Fruit fly (Drosophila melanogaster) whole organism, embryonic: Measurements from ENCODE around the gene CG15337.
A peak's percentile ranks its signal among the peaks of the same experiment; 100 is the strongest.

Experiments
- Aef1 ChIP-seq: fragments of 200-800 bp; sonication (Bioruptor generic); IDR thresholded peaks from 3 replicates; pipeline ENCODE4 v1.3.6; 2022; ENCODE audit warnings: missing biosample characterization, missing genetic modification characterization
- BEAF-32 ChIP-seq: fragments of 200-800 bp; sonication (Bioruptor generic); optimal IDR thresholded peaks from 3 replicates; lab custom pipeline; 2017; ENCODE audit warnings: missing biosample characterization, missing genetic modification characterization, mild to moderate bottlenecking, moderate library complexity, missing genetic modification reagents
- BtbVII ChIP-seq: fragments of 200-800 bp; sonication (Bioruptor generic); optimal IDR thresholded peaks from 3 replicates; lab custom pipeline; 2017; ENCODE audit warnings: missing biosample characterization, mild to moderate bottlenecking, missing genetic modification characterization
- CG11695 ChIP-seq: fragments of 200-800 bp; sonication (Bioruptor generic); IDR thresholded peaks from 3 replicates; pipeline ENCODE4 v1.3.6; 2022; ENCODE audit warnings: missing biosample characterization, missing genetic modification characterization
- CG12299 ChIP-seq: fragments of 200-800 bp; sonication (Bioruptor generic); optimal IDR thresholded peaks from 2 replicates; lab custom pipeline; 2018; ENCODE audit warnings: missing biosample characterization, mild to moderate bottlenecking, missing genetic modification characterization
- CG13287 ChIP-seq: fragments of 200-800 bp; sonication (Bioruptor generic); IDR thresholded peaks from 2 replicates; pipeline ENCODE4 v1.3.6; 2022; ENCODE audit warnings: missing biosample characterization, missing genetic modification characterization; ENCODE audit not compliant: partially characterized antibody
- CG1603 ChIP-seq: fragments of 200-800 bp; sonication (Bioruptor generic); optimal IDR thresholded peaks from 2 replicates; lab custom pipeline; 2019; ENCODE audit warnings: missing biosample characterization, mild to moderate bottlenecking, missing genetic modification characterization, moderate library complexity
- CG16863 ChIP-seq: fragments of 200-800 bp; sonication (Bioruptor generic); optimal IDR thresholded peaks from 3 replicates; lab custom pipeline; 2016; ENCODE audit warnings: missing biosample characterization, missing genetic modification characterization
- CG17385 ChIP-seq: fragments of 200-800 bp; sonication (Bioruptor generic); optimal IDR thresholded peaks from 3 replicates; lab custom pipeline; 2018; ENCODE audit warnings: missing biosample characterization, mild to moderate bottlenecking, missing genetic modification characterization
- CG17829 ChIP-seq: fragments of 200-800 bp; optimal IDR thresholded peaks from 2 replicates; lab custom pipeline; 2019; ENCODE audit warnings: missing biosample characterization, mild to moderate bottlenecking, missing genetic modification characterization, moderate library complexity
- CG18764 ChIP-seq: fragments of 200-800 bp; sonication (Bioruptor generic); optimal IDR thresholded peaks from 3 replicates; lab custom pipeline; 2016; ENCODE audit warnings: missing biosample characterization, missing genetic modification characterization
- CG34224 ChIP-seq: fragments of 200-800 bp; sonication (Bioruptor generic); IDR thresholded peaks from 3 replicates; pipeline ENCODE4 v1.3.6; 2022; ENCODE audit warnings: missing biosample characterization, missing genetic modification characterization; ENCODE audit not compliant: partially characterized antibody
- CG34376 ChIP-seq: fragments of 200-800 bp; sonication (Bioruptor generic); optimal IDR thresholded peaks from 2 replicates; lab custom pipeline; 2018; ENCODE audit warnings: missing biosample characterization, mild to moderate bottlenecking, missing genetic modification characterization
- CG3838 ChIP-seq: fragments of 200-800 bp; sonication (Bioruptor generic); optimal IDR thresholded peaks from 3 replicates; lab custom pipeline; 2016; ENCODE audit warnings: missing biosample characterization, missing genetic modification characterization
- CG3847 ChIP-seq: fragments of 200-800 bp; sonication (Bioruptor generic); IDR thresholded peaks from 2 replicates; pipeline ENCODE4 v1.3.6; 2022; ENCODE audit warnings: missing biosample characterization, missing genetic modification characterization
- CG7839 ChIP-seq: fragments of 200-800 bp; sonication (Bioruptor generic); optimal IDR thresholded peaks from 3 replicates; lab custom pipeline; 2018; ENCODE audit warnings: missing biosample characterization, mild to moderate bottlenecking, missing genetic modification characterization, moderate library complexity
- CG8089 ChIP-seq: fragments of 200-800 bp; sonication (Bioruptor generic); optimal IDR thresholded peaks from 3 replicates; lab custom pipeline; 2016; ENCODE audit warnings: missing biosample characterization, missing genetic modification characterization
- CG8290 ChIP-seq, 3 experiments: fragments of 200-800 bp; sonication (Bioruptor generic); optimal IDR thresholded peaks; 2 replicates each; lab custom pipeline; 2016 to 2019; ENCODE audit warnings: missing biosample characterization in 3 of 3, missing genetic modification characterization in 3 of 3, mild to moderate bottlenecking in 2 of 3, moderate library complexity in 1 of 3
- CG8765 ChIP-seq: fragments of 200-800 bp; sonication (Bioruptor generic); IDR thresholded peaks from 2 replicates; pipeline ENCODE4 v1.3.6; 2022; ENCODE audit warnings: missing biosample characterization, missing genetic modification characterization
- D19B ChIP-seq: fragments of 200-800 bp; sonication (Bioruptor generic); optimal IDR thresholded peaks from 2 replicates; lab custom pipeline; 2017; ENCODE audit warnings: missing biosample characterization, mild to moderate bottlenecking, missing genetic modification characterization
- Doc3 ChIP-seq: fragments of 200-800 bp; sonication (Bioruptor generic); IDR thresholded peaks from 3 replicates; pipeline ENCODE4 v1.3.6; 2022; ENCODE audit warnings: missing biosample characterization, missing genetic modification characterization; ENCODE audit not compliant: partially characterized antibody
- Dref ChIP-seq: fragments of 200-800 bp; sonication (Bioruptor generic); IDR thresholded peaks from 2 replicates; pipeline ENCODE4 v1.3.6; 2022; ENCODE audit warnings: missing biosample characterization, missing genetic modification characterization
- Ets97D ChIP-seq: fragments of 200-800 bp; sonication (Bioruptor generic); optimal IDR thresholded peaks from 3 replicates; lab custom pipeline; 2016; ENCODE audit warnings: missing biosample characterization, missing genetic modification characterization
- HLH3B ChIP-seq: fragments of 200-800 bp; sonication (Bioruptor generic); IDR thresholded peaks from 2 replicates; pipeline ENCODE4 v1.3.6; 2022; ENCODE audit warnings: missing biosample characterization, missing genetic modification characterization
- Hmr ChIP-seq: fragments of 200-800 bp; sonication (Bioruptor generic); optimal IDR thresholded peaks from 3 replicates; lab custom pipeline; 2017; ENCODE audit warnings: mild to moderate bottlenecking, missing biosample characterization, missing genetic modification reagents, missing genetic modification characterization
- Hr78 ChIP-seq, 2 experiments: fragments of 200-800 bp in 1 of 2; fragments of >200 bp in 1 of 2; sonication (Bioruptor generic) in 1 of 2; optimal IDR thresholded peaks; 2 replicates each; lab custom pipeline; 2017 to 2019; ENCODE audit warnings: missing biosample characterization in 2 of 2, missing genetic modification characterization in 2 of 2, mild to moderate bottlenecking in 1 of 2, moderate library complexity in 1 of 2
- al ChIP-seq: fragments of 200-800 bp; sonication (Bioruptor generic); IDR thresholded peaks from 2 replicates; pipeline ENCODE4 v1.3.6; 2022; ENCODE audit warnings: missing biosample characterization, missing genetic modification characterization
- amos ChIP-seq: fragments of 200-800 bp; sonication (Bioruptor generic); IDR thresholded peaks from 2 replicates; pipeline ENCODE4 v1.3.6; 2022; ENCODE audit warnings: missing biosample characterization, missing genetic modification characterization; ENCODE audit not compliant: partially characterized antibody
- cas ChIP-seq: fragments of 200-800 bp; sonication (Bioruptor generic); IDR thresholded peaks from 2 replicates; pipeline ENCODE4 v1.3.6; 2022; ENCODE audit warnings: missing biosample characterization, missing genetic modification characterization
- chinmo ChIP-seq: fragments of 200-800 bp; sonication (Bioruptor generic); IDR thresholded peaks from 4 replicates; pipeline ENCODE4 v1.3.6; 2022; ENCODE audit warnings: missing biosample characterization, missing genetic modification characterization; ENCODE audit not compliant: partially characterized antibody
- crp ChIP-seq, 2 experiments: fragments of 200-800 bp; sonication (Bioruptor generic); optimal IDR thresholded peaks; 2 replicates in 1 of 2; 3 replicates in 1 of 2; lab custom pipeline; 2017; ENCODE audit warnings: missing biosample characterization in 2 of 2, missing genetic modification characterization in 2 of 2, mild to moderate bottlenecking in 1 of 2, moderate library complexity in 1 of 2
- cwo ChIP-seq: fragments of 200-800 bp; sonication (Bioruptor generic); optimal IDR thresholded peaks from 3 replicates; lab custom pipeline; 2017; ENCODE audit warnings: missing biosample characterization, missing genetic modification characterization, mild to moderate bottlenecking, moderate library complexity, missing genetic modification reagents
- dimm ChIP-seq: fragments of 200-800 bp; sonication (Bioruptor generic); IDR thresholded peaks from 2 replicates; pipeline ENCODE4 v1.3.6; 2022; ENCODE audit warnings: missing biosample characterization, missing genetic modification characterization
- exex ChIP-seq: fragments of 200-800 bp; sonication (Bioruptor generic); optimal IDR thresholded peaks from 4 replicates; lab custom pipeline; 2018; ENCODE audit warnings: missing biosample characterization, mild to moderate bottlenecking, missing genetic modification characterization, moderate library complexity
- gfzf ChIP-seq: fragments of 200-800 bp; sonication (Bioruptor generic); optimal IDR thresholded peaks from 2 replicates; lab custom pipeline; 2016; ENCODE audit warnings: missing biosample characterization, mild to moderate bottlenecking, missing genetic modification characterization, moderate library complexity
- jumu ChIP-seq: fragments of 200-800 bp; sonication (Bioruptor generic); optimal IDR thresholded peaks from 3 replicates; lab custom pipeline; 2016; ENCODE audit warnings: missing biosample characterization, missing genetic modification characterization
- ken ChIP-seq: fragments of 200-800 bp; sonication (Bioruptor generic); IDR thresholded peaks from 3 replicates; pipeline ENCODE4 v1.3.6; 2022; ENCODE audit warnings: missing biosample characterization, missing genetic modification characterization
- klu ChIP-seq: fragments of 200-800 bp; sonication (Bioruptor generic); IDR thresholded peaks from 2 replicates; pipeline ENCODE4 v1.3.6; 2022; ENCODE audit warnings: missing biosample characterization, missing genetic modification characterization
- odd ChIP-seq: fragments of 200-800 bp; sonication (Bioruptor generic); optimal IDR thresholded peaks from 2 replicates; lab custom pipeline; 2017; ENCODE audit warnings: missing biosample characterization, mild to moderate bottlenecking, missing genetic modification characterization
- ranshi ChIP-seq: fragments of 200-800 bp; sonication (Bioruptor generic); IDR thresholded peaks from 2 replicates; pipeline ENCODE4 v1.3.6; 2022; ENCODE audit warnings: missing biosample characterization, missing genetic modification characterization
- row ChIP-seq: fragments of 200-800 bp; sonication (Bioruptor generic); IDR thresholded peaks from 3 replicates; pipeline ENCODE4 v1.3.6; 2022; ENCODE audit warnings: missing biosample characterization, missing genetic modification characterization
- scrt ChIP-seq: fragments of 200-800 bp; sonication (Bioruptor generic); optimal IDR thresholded peaks from 2 replicates; lab custom pipeline; 2018; ENCODE audit warnings: missing biosample characterization, mild to moderate bottlenecking, missing genetic modification characterization, moderate library complexity
- sens ChIP-seq: fragments of 200-800 bp; sonication (Bioruptor generic); peaks from one replicate; lab custom pipeline; 2016; ENCODE audit warnings: missing biosample characterization, missing genetic modification characterization
- tin ChIP-seq: fragments of 200-800 bp; sonication (Bioruptor generic); optimal IDR thresholded peaks from 3 replicates; lab custom pipeline; 2016; ENCODE audit warnings: missing biosample characterization, missing genetic modification characterization
- trem ChIP-seq: fragments of 200-800 bp; optimal IDR thresholded peaks from 3 replicates; lab custom pipeline; 2019; ENCODE audit warnings: missing biosample characterization, mild to moderate bottlenecking, missing genetic modification characterization, moderate library complexity
- unc-4 ChIP-seq: fragments of 200-800 bp; sonication (Bioruptor generic); IDR thresholded peaks from 2 replicates; pipeline ENCODE4 v1.3.6; 2022; ENCODE audit warnings: missing biosample characterization, missing genetic modification characterization; ENCODE audit not compliant: partially characterized antibody
- usp ChIP-seq: fragments of >200 bp; optimal IDR thresholded peaks from 2 replicates; lab custom pipeline; 2017; ENCODE audit warnings: missing biosample characterization, missing genetic modification characterization
- wek ChIP-seq: fragments of 200-800 bp; sonication (Bioruptor generic); optimal IDR thresholded peaks from 3 replicates; lab custom pipeline; 2018; ENCODE audit warnings: missing biosample characterization, mild to moderate bottlenecking, missing genetic modification characterization, moderate library complexity

Gene CG15337

DNA sequence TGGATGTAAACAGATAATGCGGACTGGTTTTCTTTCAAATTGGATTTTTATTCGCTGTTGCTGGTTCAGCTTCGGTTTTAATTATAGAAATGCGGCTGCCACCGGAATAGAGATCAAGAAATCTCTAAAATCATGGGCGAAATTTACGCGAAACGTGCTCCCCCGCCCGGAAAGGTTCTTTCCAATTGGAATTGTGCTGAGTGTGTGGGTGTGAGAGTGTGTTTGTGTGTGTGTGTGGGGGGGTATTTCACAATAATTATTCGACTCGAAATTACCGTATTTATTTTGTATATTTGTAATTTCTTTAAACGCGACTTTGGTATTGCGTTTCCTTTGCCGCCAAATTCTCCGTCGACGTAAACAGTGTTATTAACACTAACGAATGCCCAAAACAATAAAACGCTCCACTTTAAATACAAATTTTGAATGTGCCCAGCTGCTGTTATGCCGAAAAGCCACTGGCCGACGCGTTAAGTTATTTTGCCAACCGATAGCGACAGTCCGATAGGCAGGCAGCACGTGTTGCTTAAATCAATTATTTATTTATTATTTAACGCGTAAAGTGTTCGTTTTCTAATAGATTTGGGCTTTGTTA, 44.0 kb upstream of the CG15337 start, which contains the start of gene Gclc:
Gene Gclc (minus strand): TSS at position 431 of the 595 bp plus-strand sequence.
- TF ChIP-seq CG3838 (GFP tag; lab: Kevin White, UChicago) (no peak), exex (tag; lab: Kevin White, UChicago) (peak; percentile 28), Doc3 (GFP tag; lab: Robert Waterston, UW) (0 out of 3 replicates have a peak, but pooled peaks have one; percentile 35), CG12299 (no peak), tin (no peak), ranshi (GFP tag; lab: Robert Waterston, UW) (no peak), CG11695 (no peak), gfzf (peak; percentile 77), CG8765 (no peak), chinmo (GFP tag; lab: Robert Waterston, UW) (0 out of 4 replicates have a peak, but pooled peaks have one; percentile 22), amos (GFP tag; lab: Robert Waterston, UW) (peak; percentile 54; the same call in 1 of the 2 replicates), CG16863 (no peak), CG1603 (tag; lab: Kevin White, UChicago) (peak; percentile 42), Aef1 (GFP tag; lab: Robert Waterston, UW) (no peak), cas (GFP tag; lab: Robert Waterston, UW) (no peak), CG7839 (tag; lab: Kevin White, UChicago) (no peak), Ets97D (GFP tag; lab: Kevin White, UChicago) (peak; percentile 36), dimm (no peak), trem (tag; lab: Kevin White, UChicago) (peak; percentile 31), wek (no peak), odd (GFP tag; lab: Kevin White, UChicago) (peak; percentile 15), BtbVII (GFP tag; lab: Kevin White, UChicago) (peak; percentile 47), unc-4 (GFP tag; lab: Robert Waterston, UW) (peak; percentile 52; the same call in 1 of the 2 replicates), klu (no peak), CG17385 (GFP tag; lab: Kevin White, UChicago) (no peak), ken (GFP tag; lab: Robert Waterston, UW) (0 out of 3 replicates have a peak, but pooled peaks have one; percentile 18), BEAF-32 (GFP tag; lab: Kevin White, UChicago) (peak; percentile 66), CG18764 (GFP tag; lab: Kevin White, UChicago) (no peak), sens (GFP tag; lab: Kevin White, UChicago) (peak; percentile 53), CG17829 (no peak), Dref (peak; percentile 60), cwo (peak; percentile 82), CG13287 (peak; percentile 62), jumu (GFP tag; lab: Kevin White, UChicago) (no peak), scrt (GFP tag; lab: Kevin White, UChicago) (peak; percentile 47), CG8089 (GFP tag; lab: Kevin White, UChicago) (no peak), crp (GFP tag; optimal IDR thresholded peaks at IDR 0.05; lab: Kevin White, UChicago) (peak in 1 of 2 experiments; percentile 23), CG34376 (peak; percentile 41), al (GFP tag; lab: Robert Waterston, UW) (no peak), Hmr (peak; percentile 50), D19B (GFP tag; lab: Kevin White, UChicago) (peak; percentile 3), CG3847 (GFP tag; lab: Robert Waterston, UW) (0 out of 2 replicates have a peak, but pooled peaks have one; percentile 30), Hr78 (GFP tag; optimal IDR thresholded peaks at IDR 0.05; lab: Kevin White, UChicago) (no peak), CG34224 (peak; percentile 40; the same call in 1 of the 3 replicates), usp (GFP tag; lab: Kevin White, UChicago) (no peak), CG8290 (GFP tag; optimal IDR thresholded peaks at IDR 0.05; lab: Kevin White, UChicago) (no peak), CG8290 (tag; optimal IDR thresholded peaks at IDR 0.05; lab: Kevin White, UChicago) (peak in 1 of 2 experiments; percentile 13), HLH3B (GFP tag; lab: Robert Waterston, UW) (no peak), row (GFP tag; lab: Robert Waterston, UW) (peak; percentile 25; the same call in 1 of the 3 replicates)
